Worm (Caenorhabditis elegans) whole organism, dauer: ENCODE data around the gene F58D12.1.

ENCODE experiments used
- unc-62 ChIP-seq: sonication (generic microtip); optimal IDR thresholded peaks from 2 replicates; lab custom pipeline; 2017; ENCODE audit warnings: missing biosample characterization, missing genetic modification reagents, missing genetic modification characterization

Gene F58D12.1

ce11 chrV:14090309-14090967 lies 41.1 kb downstream of the F58D12.1 start, which contains the start of the genes D1086.5 and him-5:
TSS of gene D1086.5 (minus strand) at chrV:14090359.
TSS of gene him-5 (plus strand) at chrV:14090426.
- TF ChIP-seq unc-62 (GFP tag; lab: Kevin White, UChicago), result no peak

- no peak for TF ChIP-seq unc-62 (GFP tag; lab: Kevin White, UChicago)
These were observed 43.0 kb downstream of the F58D12.1 start, which contains the start of gene D1086.3 for ce11 chrV:14092403-14092802. TSS of gene D1086.3 (plus strand) at chrV:14092792.

- TF ChIP-seq unc-62 (GFP tag; lab: Kevin White, UChicago), result no peak
These were observed 44.4 kb downstream of the F58D12.1 start, which contains the start of gene D1086.8 for ce11 chrV:14093805-14094204. TSS of gene D1086.8 (plus strand) at chrV:14094105.

ce11 chrV:14094546-14094945 lies 45.2 kb downstream of the F58D12.1 start:
- no peak for TF ChIP-seq unc-62 (GFP tag; lab: Kevin White, UChicago)

DNA sequence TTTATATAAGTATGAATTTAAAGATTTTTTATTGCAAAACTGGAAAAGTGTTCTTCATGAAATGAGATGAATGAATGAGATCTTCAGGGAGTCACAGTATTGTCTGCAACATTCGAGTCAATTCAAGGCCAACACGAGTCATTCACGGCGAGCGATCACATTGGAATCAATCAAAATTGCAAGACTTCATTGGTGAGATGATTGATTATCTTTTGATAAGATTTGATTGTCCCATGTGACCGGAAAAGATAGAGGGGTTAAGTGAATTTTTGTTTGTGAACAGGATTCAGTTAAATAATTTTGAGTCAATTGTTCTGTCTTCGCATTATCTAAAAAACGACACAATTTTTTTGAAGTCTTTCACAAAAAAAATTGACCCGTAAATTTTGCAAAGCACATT lies 45.6 kb downstream of the F58D12.1 start:
- no peak for TF ChIP-seq unc-62 (GFP tag; lab: Kevin White, UChicago)

- no peak for TF ChIP-seq unc-62 (GFP tag; lab: Kevin White, UChicago)
These were observed 48.0 kb downstream of the F58D12.1 start for ce11 chrV:14097358-14097757.

DNA sequence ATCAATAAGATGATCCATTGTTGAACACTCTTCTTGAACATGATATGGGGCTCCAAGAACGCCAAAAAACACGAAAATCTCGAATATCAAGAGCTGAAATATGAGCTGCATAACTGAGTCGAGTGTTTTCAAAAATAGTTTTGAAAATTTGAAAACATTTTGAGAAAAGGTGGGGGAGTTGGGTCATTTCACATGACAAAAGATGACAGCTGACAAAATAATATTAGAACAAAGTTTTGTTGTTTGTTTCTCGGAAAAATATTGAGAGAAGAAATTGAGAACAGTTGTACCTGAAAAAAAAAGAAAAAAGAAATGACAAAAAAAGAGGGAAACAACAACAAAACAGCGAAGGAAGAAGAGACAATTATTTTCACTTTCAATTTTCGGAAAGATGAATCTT lies 49.1 kb downstream of the F58D12.1 start, which contains the start of the genes D1086.2 and D1086.1:
TSS of gene D1086.2 (minus strand) at position 150 of the 400 bp plus-strand sequence.
TSS of gene D1086.1 (plus strand) at position 340 of the 400 bp plus-strand sequence.
- no peak for TF ChIP-seq unc-62 (GFP tag; lab: Kevin White, UChicago)

ce11 chrV:14100886-14101285 lies 51.5 kb downstream of the F58D12.1 start, which contains the start of gene D1086.12:
TSS of gene D1086.12 (plus strand) at chrV:14101186.
- no peak for TF ChIP-seq unc-62 (GFP tag; lab: Kevin White, UChicago)

DNA sequence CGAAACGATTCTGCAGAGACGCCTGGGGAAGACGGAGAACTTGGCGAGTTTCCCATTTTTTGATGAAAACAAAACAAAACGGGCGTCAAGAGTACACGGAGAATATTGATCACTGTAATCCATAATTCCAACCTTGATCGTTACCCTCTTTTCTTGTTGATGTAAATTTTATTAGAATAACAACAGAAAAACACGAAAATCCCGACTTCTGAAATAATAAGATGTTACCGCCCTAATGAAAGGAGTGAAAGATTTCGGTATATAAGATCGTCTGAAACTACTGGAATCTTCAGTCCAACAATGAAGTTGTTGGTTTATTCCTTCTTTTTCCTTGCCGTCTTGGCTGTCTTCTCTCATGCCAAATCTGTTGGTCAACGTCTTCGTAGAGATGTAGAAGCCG lies 54.6 kb downstream of the F58D12.1 start, which contains the start of gene D1086.9:
TSS of gene D1086.9 (plus strand) at position 301 of the 400 bp plus-strand sequence.
- no peak for TF ChIP-seq unc-62 (GFP tag; lab: Kevin White, UChicago)
